Worm (Caenorhabditis elegans) whole organism, L1 larva: ENCODE measurements around the gene F53A2.3.

Experiments
- dpl-1 ChIP-seq, 3 experiments: fragments of 150-350 bp in 2 of 3; sonication (generic microtip) in 1 of 3; optimal IDR thresholded peaks; 2 replicates each; lab custom pipeline; 2014 to 2017; ENCODE audit warnings: missing biosample characterization in 3 of 3, missing genetic modification characterization in 3 of 3, missing genetic modification reagents in 3 of 3
- mep-1 ChIP-seq: fragments of 150-350 bp; optimal IDR thresholded peaks from 2 replicates; lab custom pipeline; 2014; ENCODE audit warnings: missing biosample characterization, missing genetic modification characterization
- nhr-11 ChIP-seq: fragments of 150-350 bp; optimal IDR thresholded peaks from 2 replicates; lab custom pipeline; 2014; ENCODE audit warnings: missing biosample characterization, missing genetic modification characterization
- nhr-77 ChIP-seq: fragments of 150-350 bp; optimal IDR thresholded peaks from 2 replicates; lab custom pipeline; 2014; ENCODE audit warnings: missing biosample characterization, missing genetic modification characterization
- nhr-90 ChIP-seq: sonication (generic microtip); optimal IDR thresholded peaks from 2 replicates; lab custom pipeline; 2016; ENCODE audit warnings: mild to moderate bottlenecking, missing genetic modification characterization, missing compliant biosample characterization; ENCODE audit not compliant: poor library complexity
- skn-1 ChIP-seq: fragments of 150-350 bp; optimal IDR thresholded peaks from 2 replicates; lab custom pipeline; 2014; ENCODE audit warnings: missing biosample characterization, missing genetic modification characterization

- no peak for TF ChIP-seq dpl-1 (GFP tag; optimal IDR thresholded peaks at IDR 0.05; lab: Kevin White, UChicago)
- no peak for TF ChIP-seq skn-1 (tag; lab: Kevin White, UChicago)
- TF ChIP-seq nhr-77 = no peak
- no peak for TF ChIP-seq nhr-90
- TF ChIP-seq nhr-11 (tag; lab: Kevin White, UChicago) = no peak
- no peak for TF ChIP-seq mep-1
Observed at ce11 chrIII:13346785-13347184, 7.2 kb upstream of the F53A2.3 start, which contains the start of gene mtm-6.
